Fruit fly (Drosophila melanogaster) whole organism, embryonic: ENCODE results near the gene HHEX.
A peak's percentile ranks its signal among the peaks of the same experiment; 100 is the strongest.

Experiments
- Ada2b ChIP-seq: fragments of 200-800 bp; sonication (Bioruptor generic); IDR thresholded peaks from 2 replicates; pipeline ENCODE4 v1.3.6; 2022; ENCODE audit warnings: missing biosample characterization, missing genetic modification characterization
- Atf6 ChIP-seq: fragments of 200-800 bp; sonication (Bioruptor generic); IDR thresholded peaks from 2 replicates; pipeline ENCODE4 v1.3.6; 2022; ENCODE audit warnings: missing biosample characterization, missing genetic modification characterization
- CG10366 ChIP-seq: fragments of 200-800 bp; sonication (Bioruptor generic); IDR thresholded peaks from 2 replicates; pipeline ENCODE4 v1.3.6; 2022; ENCODE audit warnings: missing biosample characterization, missing genetic modification characterization
- CG10431 ChIP-seq: fragments of 200-800 bp; sonication (Bioruptor generic); optimal IDR thresholded peaks from 3 replicates; lab custom pipeline; 2018; ENCODE audit warnings: missing biosample characterization, mild to moderate bottlenecking, missing genetic modification characterization
- CG10543 ChIP-seq: fragments of 200-800 bp; sonication (Bioruptor generic); optimal IDR thresholded peaks from 3 replicates; lab custom pipeline; 2017; ENCODE audit warnings: missing biosample characterization, mild to moderate bottlenecking, missing genetic modification characterization, moderate library complexity
- CG12744 ChIP-seq: fragments of 200-800 bp; sonication (Bioruptor generic); optimal IDR thresholded peaks from 2 replicates; lab custom pipeline; 2016; ENCODE audit warnings: missing biosample characterization, missing genetic modification characterization
- CG14441 ChIP-seq: fragments of 200-800 bp; sonication (Bioruptor generic); IDR thresholded peaks from 2 replicates; pipeline ENCODE4 v1.3.6; 2022; ENCODE audit warnings: missing biosample characterization, missing genetic modification characterization
- CG15269 ChIP-seq: fragments of 200-800 bp; sonication (Bioruptor generic); optimal IDR thresholded peaks from 2 replicates; lab custom pipeline; 2018; ENCODE audit warnings: missing biosample characterization, mild to moderate bottlenecking, missing genetic modification characterization, moderate library complexity
- CG1603 ChIP-seq: fragments of 200-800 bp; sonication (Bioruptor generic); optimal IDR thresholded peaks from 2 replicates; lab custom pipeline; 2019; ENCODE audit warnings: missing biosample characterization, mild to moderate bottlenecking, missing genetic modification characterization, moderate library complexity
- CG16813 ChIP-seq: fragments of 200-800 bp; sonication (Bioruptor generic); IDR thresholded peaks from 3 replicates; pipeline ENCODE4 v1.3.6; 2022; ENCODE audit warnings: missing biosample characterization, missing genetic modification characterization; ENCODE audit not compliant: partially characterized antibody
- CG16863 ChIP-seq: fragments of 200-800 bp; sonication (Bioruptor generic); optimal IDR thresholded peaks from 3 replicates; lab custom pipeline; 2016; ENCODE audit warnings: missing biosample characterization, missing genetic modification characterization
- CG17186 ChIP-seq: fragments of 200-800 bp; sonication (Bioruptor generic); optimal IDR thresholded peaks from 3 replicates; lab custom pipeline; 2017; ENCODE audit warnings: missing biosample characterization, missing genetic modification reagents, missing genetic modification characterization
- CG17829 ChIP-seq: fragments of 200-800 bp; optimal IDR thresholded peaks from 2 replicates; lab custom pipeline; 2019; ENCODE audit warnings: missing biosample characterization, mild to moderate bottlenecking, missing genetic modification characterization, moderate library complexity
- CG1792 ChIP-seq: fragments of 200-800 bp; sonication (Bioruptor generic); optimal IDR thresholded peaks from 2 replicates; lab custom pipeline; 2016; ENCODE audit warnings: missing biosample characterization, missing genetic modification characterization
- CG2875 ChIP-seq: fragments of 200-800 bp; sonication (Bioruptor generic); optimal IDR thresholded peaks from 2 replicates; lab custom pipeline; 2017; ENCODE audit warnings: missing biosample characterization, mild to moderate bottlenecking, missing genetic modification characterization, missing genetic modification reagents
- CG30020 ChIP-seq: fragments of 200-800 bp; optimal IDR thresholded peaks from 2 replicates; lab custom pipeline; 2019; ENCODE audit warnings: missing biosample characterization, mild to moderate bottlenecking, missing genetic modification characterization, moderate library complexity
- CG32772 ChIP-seq: fragments of 200-800 bp; sonication (Bioruptor generic); IDR thresholded peaks from 2 replicates; pipeline ENCODE4 v1.3.6; 2022; ENCODE audit warnings: missing biosample characterization, missing genetic modification characterization
- CG4328 ChIP-seq: fragments of 200-800 bp; sonication (Bioruptor generic); optimal IDR thresholded peaks from 3 replicates; lab custom pipeline; 2017; ENCODE audit warnings: missing biosample characterization, missing genetic modification reagents, missing genetic modification characterization
- CG4730 ChIP-seq: fragments of 200-800 bp; sonication (Bioruptor generic); IDR thresholded peaks from 2 replicates; pipeline ENCODE4 v1.3.6; 2022; ENCODE audit warnings: missing biosample characterization, missing genetic modification characterization
- CG6791 ChIP-seq: fragments of 200-800 bp; sonication (Bioruptor generic); IDR thresholded peaks from 3 replicates; pipeline ENCODE4 v1.3.6; 2022; ENCODE audit warnings: missing biosample characterization, missing genetic modification characterization; ENCODE audit not compliant: partially characterized antibody
- CG8089 ChIP-seq: fragments of 200-800 bp; sonication (Bioruptor generic); optimal IDR thresholded peaks from 3 replicates; lab custom pipeline; 2016; ENCODE audit warnings: missing biosample characterization, missing genetic modification characterization
- CG8478 ChIP-seq: fragments of >200 bp; optimal IDR thresholded peaks from 2 replicates; lab custom pipeline; 2018
- CG9876 ChIP-seq: fragments of 200-800 bp; sonication (Bioruptor generic); optimal IDR thresholded peaks from 2 replicates; lab custom pipeline; 2016; ENCODE audit warnings: missing biosample characterization, missing genetic modification characterization
- Camta ChIP-seq: fragments of 200-800 bp; sonication (Bioruptor generic); optimal IDR thresholded peaks from 2 replicates; lab custom pipeline; 2016; ENCODE audit warnings: missing biosample characterization, missing genetic modification characterization
- Deaf1 ChIP-seq: fragments of 200-800 bp; optimal IDR thresholded peaks from 3 replicates; lab custom pipeline; 2019; ENCODE audit warnings: missing biosample characterization, mild to moderate bottlenecking, missing genetic modification characterization, moderate library complexity
- Dp ChIP-seq: fragments of 200-800 bp; sonication (Bioruptor generic); optimal IDR thresholded peaks from 2 replicates; lab custom pipeline; 2018; ENCODE audit warnings: missing biosample characterization, mild to moderate bottlenecking, missing genetic modification characterization, moderate library complexity
- Dref ChIP-seq: fragments of 200-800 bp; sonication (Bioruptor generic); IDR thresholded peaks from 2 replicates; pipeline ENCODE4 v1.3.6; 2022; ENCODE audit warnings: missing biosample characterization, missing genetic modification characterization
- E2f2 ChIP-seq: fragments of 200-800 bp; sonication (Bioruptor generic); IDR thresholded peaks from 2 replicates; pipeline ENCODE4 v1.3.6; 2022; ENCODE audit warnings: missing biosample characterization, missing genetic modification characterization
- HHEX ChIP-seq: fragments of 200-800 bp; sonication (Bioruptor generic); optimal IDR thresholded peaks from 3 replicates; lab custom pipeline; 2017; ENCODE audit warnings: missing biosample characterization, mild to moderate bottlenecking, missing genetic modification characterization, missing genetic modification reagents
- Hr39 ChIP-seq: fragments of >200 bp; optimal IDR thresholded peaks from 2 replicates; lab custom pipeline; 2017
- Nf-YC ChIP-seq: fragments of 200-800 bp; optimal IDR thresholded peaks from 3 replicates; lab custom pipeline; 2019; ENCODE audit warnings: missing biosample characterization, mild to moderate bottlenecking, missing genetic modification characterization, moderate library complexity
- Oaz ChIP-seq: fragments of 200-800 bp; sonication (Bioruptor generic); IDR thresholded peaks from 2 replicates; pipeline ENCODE4 v1.3.6; 2022; ENCODE audit warnings: missing biosample characterization, missing genetic modification characterization
- Sry-β ChIP-seq: fragments of 200-800 bp; sonication (Bioruptor generic); optimal IDR thresholded peaks from 2 replicates; lab custom pipeline; 2018; ENCODE audit warnings: missing biosample characterization, mild to moderate bottlenecking, missing genetic modification characterization, moderate library complexity
- Tbp ChIP-seq: fragments of >200 bp; optimal IDR thresholded peaks from 2 replicates; lab custom pipeline; 2018; ENCODE audit warnings: missing biosample characterization, missing genetic modification characterization
- Trl ChIP-seq, 3 experiments: fragments of >200 bp in 2 of 3; fragments of 200-800 bp in 1 of 3; sonication (Bioruptor generic) in 1 of 3; optimal IDR thresholded peaks; 2 replicates in 1 of 3; 3 replicates in 2 of 3; lab custom pipeline; 2016 to 2017; ENCODE audit warnings: missing biosample characterization in 1 of 3, missing genetic modification characterization in 1 of 3
- cato ChIP-seq: fragments of 200-800 bp; sonication (Bioruptor generic); optimal IDR thresholded peaks from 2 replicates; lab custom pipeline; 2016; ENCODE audit warnings: missing biosample characterization, missing genetic modification characterization, borderline replicate concordance
- caup ChIP-seq: fragments of 200-800 bp; sonication (Bioruptor generic); optimal IDR thresholded peaks from 3 replicates; lab custom pipeline; 2017; ENCODE audit warnings: missing biosample characterization, mild to moderate bottlenecking, missing genetic modification characterization, moderate library complexity; ENCODE audit not compliant: severe bottlenecking
- chn ChIP-seq: fragments of 200-800 bp; sonication (Bioruptor generic); optimal IDR thresholded peaks from 2 replicates; lab custom pipeline; 2016; ENCODE audit warnings: missing biosample characterization, missing genetic modification characterization
- danr ChIP-seq: fragments of 200-800 bp; sonication (Bioruptor generic); IDR thresholded peaks from 2 replicates; pipeline ENCODE4 v1.3.6; 2022; ENCODE audit warnings: missing biosample characterization, missing genetic modification characterization
- dysf ChIP-seq: fragments of 200-800 bp; sonication (Bioruptor generic); IDR thresholded peaks from 3 replicates; pipeline ENCODE4 v1.3.6; 2022; ENCODE audit warnings: missing biosample characterization, missing genetic modification characterization
- h ChIP-seq: fragments of >200 bp; optimal IDR thresholded peaks from 2 replicates; lab custom pipeline; 2017
- nerfin-1 ChIP-seq: fragments of 200-800 bp; sonication (Bioruptor generic); optimal IDR thresholded peaks from 3 replicates; lab custom pipeline; 2019; ENCODE audit warnings: missing biosample characterization, mild to moderate bottlenecking, missing genetic modification characterization, moderate library complexity
- nerfin-2 ChIP-seq: fragments of 200-800 bp; sonication (Bioruptor generic); IDR thresholded peaks from 2 replicates; pipeline ENCODE4 v1.3.6; 2022; ENCODE audit warnings: missing biosample characterization, missing genetic modification characterization; ENCODE audit not compliant: partially characterized antibody
- org-1 ChIP-seq: fragments of 200-800 bp; sonication (Bioruptor generic); optimal IDR thresholded peaks from 2 replicates; lab custom pipeline; 2017; ENCODE audit warnings: missing biosample characterization, missing genetic modification characterization
- pan ChIP-seq, 4 experiments: fragments of >200 bp in 3 of 4; fragments of 200-800 bp in 1 of 4; sonication (Bioruptor generic) in 1 of 4; optimal IDR thresholded peaks in 3 of 4; IDR thresholded peaks in 1 of 4; 2 replicates each; pipeline versions ENCODE4 v1.3.6 to Lab custom; 2017 to 2022; ENCODE audit warnings: missing biosample characterization in 2 of 4, missing genetic modification characterization in 2 of 4, mixed read lengths in 1 of 4
- phol ChIP-seq: fragments of 200-800 bp; sonication (Bioruptor generic); optimal IDR thresholded peaks from 3 replicates; lab custom pipeline; 2018; ENCODE audit warnings: missing biosample characterization, mild to moderate bottlenecking, missing genetic modification characterization, moderate library complexity
- repo ChIP-seq: fragments of 200-800 bp; sonication (Bioruptor generic); optimal IDR thresholded peaks from 2 replicates; lab custom pipeline; 2016; ENCODE audit warnings: missing biosample characterization, missing genetic modification characterization
- seq ChIP-seq: fragments of 200-800 bp; sonication (Bioruptor generic); IDR thresholded peaks from 2 replicates; pipeline ENCODE4 v1.3.6; 2022; ENCODE audit warnings: missing biosample characterization, missing genetic modification characterization
- sim ChIP-seq: fragments of 200-800 bp; sonication (Bioruptor generic); IDR thresholded peaks from 2 replicates; pipeline ENCODE4 v1.3.6; 2022; ENCODE audit warnings: missing biosample characterization, missing genetic modification characterization
- stwl ChIP-seq: fragments of 200-800 bp; sonication (Bioruptor generic); optimal IDR thresholded peaks from 3 replicates; lab custom pipeline; 2018; ENCODE audit warnings: missing biosample characterization, mild to moderate bottlenecking, missing genetic modification characterization, moderate library complexity
- tin ChIP-seq: fragments of 200-800 bp; sonication (Bioruptor generic); optimal IDR thresholded peaks from 3 replicates; lab custom pipeline; 2016; ENCODE audit warnings: missing biosample characterization, missing genetic modification characterization
- trem ChIP-seq: fragments of 200-800 bp; optimal IDR thresholded peaks from 3 replicates; lab custom pipeline; 2019; ENCODE audit warnings: missing biosample characterization, mild to moderate bottlenecking, missing genetic modification characterization, moderate library complexity

Gene HHEX

dm6 chr3R:21130050-21130449 is 49.3 kb upstream of the HHEX start, which contains the start of gene Ice2:
TSS of gene Ice2 (plus strand) at chr3R:21130216.
- TF ChIP-seq CG10543 (no peak), CG10366 (GFP tag; lab: Robert Waterston, UW) (no peak), CG30020 (tag; lab: Kevin White, UChicago) (peak; percentile 38), CG12744 (GFP tag; lab: Kevin White, UChicago) (no peak), CG2875 (GFP tag; lab: Kevin White, UChicago) (no peak), CG16813 (no peak), CG4730 (GFP tag; lab: Robert Waterston, UW) (no peak), cato (no peak), Oaz (no peak), Sry-β (GFP tag; lab: Kevin White, UChicago) (no peak), E2f2 (GFP tag; lab: Robert Waterston, UW) (peak; percentile 96), nerfin-1 (tag; lab: Kevin White, UChicago) (no peak), CG16863 (GFP tag; lab: Kevin White, UChicago) (no peak), sim (no peak), tin (GFP tag; lab: Kevin White, UChicago) (no peak), CG32772 (GFP tag; lab: Robert Waterston, UW) (no peak), CG17829 (tag; lab: Kevin White, UChicago) (peak; percentile 45), Deaf1 (tag; lab: Kevin White, UChicago) (no peak), nerfin-2 (GFP tag; lab: Robert Waterston, UW) (no peak), danr (GFP tag; lab: Robert Waterston, UW) (no peak), Atf6 (GFP tag; lab: Robert Waterston, UW) (no peak), phol (tag; lab: Kevin White, UChicago) (peak; percentile 41), h (lab: Kevin White, UChicago) (no peak), CG14441 (GFP tag; lab: Robert Waterston, UW) (no peak), Trl (optimal IDR thresholded peaks at IDR 0.05; lab: Kevin White, UChicago) (no peak), Trl (GFP tag; optimal IDR thresholded peaks at IDR 0.05; lab: Kevin White, UChicago) (no peak), CG4328 (GFP tag; lab: Kevin White, UChicago) (no peak), stwl (tag; lab: Kevin White, UChicago) (peak; percentile 42), seq (GFP tag; lab: Robert Waterston, UW) (no peak), CG9876 (GFP tag; lab: Kevin White, UChicago) (no peak), CG1792 (GFP tag; lab: Kevin White, UChicago) (peak; percentile 42), Hr39 (no peak), caup (GFP tag; lab: Kevin White, UChicago) (no peak), pan (optimal IDR thresholded peaks at IDR 0.05; lab: Kevin White, UChicago) (no peak), pan (GFP tag; optimal IDR thresholded peaks at IDR 0.05 in 1 of 2, IDR thresholded peaks at IDR 0.05 in 1 of 2) (no peak), CG8089 (GFP tag; lab: Kevin White, UChicago) (no peak), CG10431 (GFP tag; lab: Kevin White, UChicago) (no peak), chn (GFP tag; lab: Kevin White, UChicago) (no peak), CG8478 (no peak), Ada2b (GFP tag; lab: Robert Waterston, UW) (no peak), Dp (GFP tag; lab: Kevin White, UChicago) (peak; percentile 94), trem (peak; percentile 46), CG15269 (tag; lab: Kevin White, UChicago) (no peak), dysf (no peak), Nf-YC (tag; lab: Kevin White, UChicago) (peak; percentile 2), org-1 (no peak), Tbp (GFP tag; lab: Kevin White, UChicago) (no peak), CG6791 (GFP tag; lab: Robert Waterston, UW) (peak; percentile 57; the same call in 2 of the 3 replicates), HHEX (GFP tag; lab: Kevin White, UChicago) (no peak), Dref (peak; percentile 73), Camta (GFP tag; lab: Kevin White, UChicago) (no peak), repo (GFP tag; lab: Kevin White, UChicago) (no peak), CG17186 (no peak), CG1603 (peak; percentile 49)
